Fruit fly (Drosophila melanogaster) whole organism: ENCODE data around the gene CG6511.

Experiments
- CG8478 ChIP-seq: fragments of >200 bp; optimal IDR thresholded peaks from 2 replicates; lab custom pipeline; 2018; ENCODE audit warnings: inconsistent platforms
- Dll ChIP-seq: fragments of >200 bp; optimal IDR thresholded peaks from 2 replicates; lab custom pipeline; 2017
- EcR ChIP-seq, 2 experiments: fragments of >200 bp; optimal IDR thresholded peaks; 2 replicates each; lab custom pipeline; 2017; ENCODE audit warnings: missing biosample characterization in 2 of 2, missing genetic modification characterization in 2 of 2, missing genetic modification reagents in 2 of 2
- pan ChIP-seq: fragments of >200 bp; optimal IDR thresholded peaks from 2 replicates; lab custom pipeline; 2017
- psq ChIP-seq: fragments of >200 bp; optimal IDR thresholded peaks from 2 replicates; lab custom pipeline; 2017
- usp ChIP-seq: fragments of >200 bp; optimal IDR thresholded peaks from 2 replicates; lab custom pipeline; 2017; ENCODE audit warnings: missing biosample characterization, missing genetic modification characterization, mixed read lengths

dm6 chr3L:8746519-8746918, 25.4 kb downstream of the CG6511 start:
- no peak for TF ChIP-seq EcR (GFP tag; optimal IDR thresholded peaks at IDR 0.05; lab: Kevin White, UChicago)
- no peak for TF ChIP-seq Dll (lab: Kevin White, UChicago)
- TF ChIP-seq usp (GFP tag; lab: Kevin White, UChicago): no peak
- TF ChIP-seq pan: no peak
- TF ChIP-seq psq (lab: Kevin White, UChicago): no peak
- no peak for TF ChIP-seq CG8478 (lab: Kevin White, UChicago)
